Fruit fly (Drosophila melanogaster): ENCODE measurements around the gene CG33635.

CG33635 gene

DNA sequence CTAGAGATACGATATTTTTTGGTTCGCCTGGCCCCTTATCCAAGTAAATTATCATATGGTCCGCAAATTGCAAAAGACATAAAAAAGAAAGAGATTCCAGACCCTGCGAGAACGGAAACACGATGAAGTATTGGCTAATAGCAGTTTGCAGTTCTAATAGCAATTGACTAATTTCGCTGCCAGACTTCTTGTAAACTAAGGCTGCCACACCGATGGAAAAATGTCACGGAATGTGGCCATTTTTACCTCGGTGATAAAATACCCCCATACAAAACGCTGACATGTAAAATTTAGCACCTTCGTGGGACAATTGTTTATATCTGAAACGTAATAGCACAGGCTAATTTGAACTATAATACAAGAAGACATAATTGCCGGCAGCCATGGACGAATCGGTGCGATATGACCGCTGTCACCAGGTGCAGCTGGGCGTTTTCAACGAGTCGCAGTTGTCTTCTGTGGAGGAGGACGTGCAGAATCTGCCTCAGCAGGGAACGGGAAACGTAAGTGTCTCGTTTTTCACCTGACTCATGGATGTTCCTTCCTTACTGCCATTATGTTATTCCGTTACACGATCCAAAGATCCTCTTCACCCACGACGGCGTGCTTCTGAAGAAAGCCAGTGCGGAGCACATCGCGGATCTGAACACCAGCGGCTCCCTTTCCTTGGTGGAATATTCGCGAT, 48.8 kb upstream of the CG33635 start, which contains the start of the genes Tbc1d15-17 and CG11617 (continued):
- TF ChIP-seq lilli (GFP tag; optimal IDR thresholded peaks at IDR 0.05): no peak
- no peak for TF ChIP-seq cg (GFP tag; optimal IDR thresholded peaks at IDR 0.05)
- TF ChIP-seq CG33557 (GFP tag; optimal IDR thresholded peaks at IDR 0.05): no peak
- no peak for TF ChIP-seq CG16863 (GFP tag; optimal IDR thresholded peaks at IDR 0.05)
- no peak for TF ChIP-seq psq (GFP tag; optimal IDR thresholded peaks at IDR 0.05)
- TF ChIP-seq CG1233 (GFP tag; optimal IDR thresholded peaks at IDR 0.05): no peak
- no peak for TF ChIP-seq CG6854 (GFP tag; optimal IDR thresholded peaks at IDR 0.05)
- no peak for TF ChIP-seq CG17328 (GFP tag; IDR thresholded peaks at IDR 0.05)
- TF ChIP-seq Aef1 (GFP tag; IDR thresholded peaks at IDR 0.05): no peak
- peak; percentile 27; the same call in 1 of the 2 replicates for TF ChIP-seq slbo (GFP tag; IDR thresholded peaks at IDR 0.05)
- TF ChIP-seq wdn (GFP tag; IDR thresholded peaks at IDR 0.05): no peak
- no peak for TF ChIP-seq Rx (GFP tag; IDR thresholded peaks at IDR 0.05)
- no peak for TF ChIP-seq Hsf (GFP tag; optimal IDR thresholded peaks at IDR 0.05)
- TF ChIP-seq CG42726 (GFP tag; IDR thresholded peaks at IDR 0.05; ENCODE audit: partially characterized antibody): 0 out of 2 replicates have a peak, but pooled peaks have one; percentile 41
- no peak for TF ChIP-seq Tbp (GFP tag; optimal IDR thresholded peaks at IDR 0.05)
- peak; percentile 84 for TF ChIP-seq CG2199 (GFP tag; IDR thresholded peaks at IDR 0.05)
- no peak for TF ChIP-seq crol (GFP tag; IDR thresholded peaks at IDR 0.05)
- no peak for TF ChIP-seq CG1529 (GFP tag; optimal IDR thresholded peaks at IDR 0.05)
- TF ChIP-seq CG17361 (GFP tag; IDR thresholded peaks at IDR 0.05): no peak
- no peak for TF ChIP-seq bsh (GFP tag; optimal IDR thresholded peaks at IDR 0.05)
- no peak for TF ChIP-seq danr (GFP tag; IDR thresholded peaks at IDR 0.05)
- peak; percentile 71 for TF ChIP-seq nerfin-1 (tag; optimal IDR thresholded peaks at IDR 0.05)
- TF ChIP-seq Ada2b (GFP tag; IDR thresholded peaks at IDR 0.05): no peak
- TF ChIP-seq pita (GFP tag; optimal IDR thresholded peaks at IDR 0.05): no peak
- TF ChIP-seq trh (GFP tag; optimal IDR thresholded peaks at IDR 0.05): no peak
- no peak for TF ChIP-seq Poxn (GFP tag; IDR thresholded peaks at IDR 0.05)
- no peak for TF ChIP-seq otp (GFP tag; IDR thresholded peaks at IDR 0.05)
- no peak for TF ChIP-seq pb (GFP tag; optimal IDR thresholded peaks at IDR 0.05)
- no peak for TF ChIP-seq Lpt (GFP tag; optimal IDR thresholded peaks at IDR 0.05)
- TF ChIP-seq CG13894 (tag; optimal IDR thresholded peaks at IDR 0.05): no peak
- TF ChIP-seq emc (GFP tag; optimal IDR thresholded peaks at IDR 0.05): no peak
- peak; percentile 47; the same call in 1 of the 3 replicates for TF ChIP-seq CG34224 (GFP tag; IDR thresholded peaks at IDR 0.05; ENCODE audit: partially characterized antibody)
- no peak for TF ChIP-seq Oli (tag; optimal IDR thresholded peaks at IDR 0.05)
- peak; percentile 48 for TF ChIP-seq CG10267 (tag; optimal IDR thresholded peaks at IDR 0.05)
- no peak for TF ChIP-seq CG13123 (GFP tag; optimal IDR thresholded peaks at IDR 0.05)
- TF ChIP-seq CTCF (GFP tag; optimal IDR thresholded peaks at IDR 0.05): peak; percentile 71
- no peak for TF ChIP-seq CG13775 (GFP tag; optimal IDR thresholded peaks at IDR 0.05)
- TF ChIP-seq E2f2 (GFP tag; IDR thresholded peaks at IDR 0.05): peak; percentile 62
- TF ChIP-seq lab (GFP tag; optimal IDR thresholded peaks at IDR 0.05): no peak
- TF ChIP-seq CG1024 (GFP tag; IDR thresholded peaks at IDR 0.05): no peak
- no peak for TF ChIP-seq CG12219 (GFP tag; optimal IDR thresholded peaks at IDR 0.05)
- no peak for TF ChIP-seq hb (GFP tag; IDR thresholded peaks at IDR 0.05; ENCODE audit: partially characterized antibody)
- TF ChIP-seq Nf-YC (tag; optimal IDR thresholded peaks at IDR 0.05): no peak
- TF ChIP-seq maf-S (GFP tag; optimal IDR thresholded peaks at IDR 0.05): peak; percentile 16
- no peak for TF ChIP-seq NC2α (GFP tag; optimal IDR thresholded peaks at IDR 0.05)
- TF ChIP-seq Myb (GFP tag; optimal IDR thresholded peaks at IDR 0.05): peak; percentile 88
- peak; percentile 9; the same call in 1 of the 3 replicates for TF ChIP-seq dysf (GFP tag; IDR thresholded peaks at IDR 0.05)
- TF ChIP-seq ttk (GFP tag; IDR thresholded peaks at IDR 0.05): no peak
- TF ChIP-seq CG4328 (GFP tag; optimal IDR thresholded peaks at IDR 0.05): no peak
- TF ChIP-seq her (GFP tag; optimal IDR thresholded peaks at IDR 0.05): peak; percentile 51
- TF ChIP-seq lov (optimal IDR thresholded peaks at IDR 0.05): no peak
- TF ChIP-seq lov (GFP tag; IDR thresholded peaks at IDR 0.05): no peak
